Worm (Caenorhabditis elegans) whole organism, young adult: Measurements from ENCODE around the gene sra-12.

Experiments used
- F52B5.7 ChIP-seq: sonication (generic microtip); optimal IDR thresholded peaks from 2 replicates; lab custom pipeline; 2016; ENCODE audit warnings: mild to moderate bottlenecking, missing genetic modification characterization, missing compliant biosample characterization
- ceh-27 ChIP-seq: fragments of 200-800 bp; sonication (Bioruptor generic); optimal IDR thresholded peaks from 2 replicates; lab custom pipeline; 2018; ENCODE audit warnings: mild to moderate bottlenecking, missing genetic modification characterization, moderate library complexity, missing compliant biosample characterization
- snpc-1.1 ChIP-seq: sonication (generic microtip); optimal IDR thresholded peaks from 2 replicates; lab custom pipeline; 2017; ENCODE audit warnings: missing genetic modification characterization, mild to moderate bottlenecking, missing compliant biosample characterization, antibody characterized with exemption, moderate library complexity, missing genotype, missing genetic modification reagents; ENCODE audit not compliant: insufficient read depth

DNA sequence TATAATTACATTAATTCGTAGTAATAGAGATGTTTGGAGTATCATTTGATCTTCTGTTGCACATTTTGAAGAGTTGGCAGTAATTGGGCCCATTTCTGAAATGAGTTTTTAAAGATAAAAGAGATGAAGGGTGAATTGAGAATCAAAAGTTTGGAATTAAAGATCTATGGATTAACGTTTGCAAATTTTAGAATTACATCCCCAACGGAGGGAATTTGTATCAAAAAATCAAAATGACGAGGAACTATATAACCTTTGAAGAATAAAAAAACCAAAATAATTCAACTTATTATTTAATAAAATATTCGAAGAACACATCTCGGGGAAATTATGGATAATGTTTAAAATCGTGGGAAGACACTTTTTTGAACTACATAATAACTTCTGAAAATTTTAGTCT, 9.3 kb downstream of the sra-12 start, which contains the start of gene sra-10:
- TF ChIP-seq ceh-27 (GFP tag; lab: Kevin White, UChicago) (no peak), snpc-1.1 (tag; lab: Kevin White, UChicago) (no peak), F52B5.7 (tag; lab: Kevin White, UChicago) (no peak)
